Fruit fly (Drosophila melanogaster): ENCODE results near the gene ogre.

Gene ogre

dm6 chrX:6969364-6970137 is 21.6 kb downstream of the ogre start, which contains the start of gene CG4586 (continued):
- TF ChIP-seq CG1621 (tag; optimal IDR thresholded peaks at IDR 0.05) (peak; percentile 99), CG15336 (GFP tag; IDR thresholded peaks at IDR 0.05) (peak; percentile 100), acj6 (GFP tag; optimal IDR thresholded peaks at IDR 0.05) (peak; percentile 96), net (GFP tag; optimal IDR thresholded peaks at IDR 0.05) (peak; percentile 99), CG6163 (GFP tag; IDR thresholded peaks at IDR 0.05) (peak; percentile 99), CG6792 (GFP tag; optimal IDR thresholded peaks at IDR 0.05) (peak; percentile 97), CG10669 (GFP tag; optimal IDR thresholded peaks at IDR 0.05) (peak; percentile 99), lz (GFP tag; optimal IDR thresholded peaks at IDR 0.05) (peak; percentile 97), CG8632 (GFP tag; optimal IDR thresholded peaks at IDR 0.05) (peak; percentile 97), salr (GFP tag; optimal IDR thresholded peaks at IDR 0.05) (peak; percentile 94 to 97), svp (GFP tag) (peak; percentile 100), Eip93F (GFP tag; optimal IDR thresholded peaks at IDR 0.05) (peak; percentile 96), Ets21C (GFP tag; optimal IDR thresholded peaks at IDR 0.05) (peak; percentile 94), Hr38 (GFP tag; optimal IDR thresholded peaks at IDR 0.05) (peak; percentile 77), Gug (GFP tag; IDR thresholded peaks at IDR 0.05) (peak; percentile 97), Eip78C (GFP tag) (peak; percentile 99), Sox102F (GFP tag; optimal IDR thresholded peaks at IDR 0.05) (peak; percentile 99), Ets96B (tag; optimal IDR thresholded peaks at IDR 0.05) (peak; percentile 98), Sox14 (GFP tag; optimal IDR thresholded peaks at IDR 0.05) (peak; percentile 98), Met (GFP tag; optimal IDR thresholded peaks at IDR 0.05) (peak; percentile 99), vri (GFP tag; optimal IDR thresholded peaks at IDR 0.05) (peak; percentile 98), CG3919 (GFP tag; optimal IDR thresholded peaks at IDR 0.05) (peak; percentile 99)

- TF ChIP-seq eg (GFP tag; IDR thresholded peaks at IDR 0.05) (0 out of 3 replicates have a peak, but pooled peaks have one; percentile 6), CG7368 (GFP tag; optimal IDR thresholded peaks at IDR 0.05) (no peak), Hr4 (GFP tag; optimal IDR thresholded peaks at IDR 0.05) (no peak), CG15336 (GFP tag; IDR thresholded peaks at IDR 0.05) (peak; percentile 8; the same call in 1 of the 2 replicates), Met (GFP tag; optimal IDR thresholded peaks at IDR 0.05) (no peak), Eip78C (GFP tag) (peak; percentile 1), Hr38 (GFP tag; optimal IDR thresholded peaks at IDR 0.05) (no peak), fkh (GFP tag; optimal IDR thresholded peaks at IDR 0.05) (no peak)
Observed at dm6 chrX:6968564-6968963, 22.6 kb downstream of the ogre start, which contains the start of gene Setd3. Gene Setd3, minus strand, starts transcription at chrX:6968750.

dm6 chrX:6937417-6937816 is 53.7 kb downstream of the ogre start:
- TF ChIP-seq fkh (GFP tag; optimal IDR thresholded peaks at IDR 0.05) (peak; percentile 36), net (GFP tag; optimal IDR thresholded peaks at IDR 0.05) (no peak)

- TF ChIP-seq topi (GFP tag; optimal IDR thresholded peaks at IDR 0.05) (no peak), CG8632 (GFP tag; optimal IDR thresholded peaks at IDR 0.05) (no peak), CG32006 (GFP tag; optimal IDR thresholded peaks at IDR 0.05) (peak; percentile 6), esn (GFP tag; optimal IDR thresholded peaks at IDR 0.05) (no peak)
Observed at dm6 chrX:6936884-6937283, 54.2 kb downstream of the ogre start.

- TF ChIP-seq CG9139 (GFP tag; optimal IDR thresholded peaks at IDR 0.05): no peak
- TF ChIP-seq CG32006 (GFP tag; optimal IDR thresholded peaks at IDR 0.05): no peak
- no peak for TF ChIP-seq CG6808 (GFP tag; optimal IDR thresholded peaks at IDR 0.05)
- TF ChIP-seq CG16779 (tag; optimal IDR thresholded peaks at IDR 0.05): no peak
- no peak for TF ChIP-seq Smox (GFP tag; optimal IDR thresholded peaks at IDR 0.05)
- no peak for TF ChIP-seq Hr39 (GFP tag; optimal IDR thresholded peaks at IDR 0.05)
- TF ChIP-seq CG3919 (GFP tag; optimal IDR thresholded peaks at IDR 0.05): no peak
- TF ChIP-seq CG15336 (GFP tag; IDR thresholded peaks at IDR 0.05): no peak
- no peak for TF ChIP-seq pdm3 (GFP tag; optimal IDR thresholded peaks at IDR 0.05)
- no peak for TF ChIP-seq CG31627 (GFP tag; optimal IDR thresholded peaks at IDR 0.05)
- TF ChIP-seq Met (GFP tag; optimal IDR thresholded peaks at IDR 0.05): no peak
- no peak for TF ChIP-seq CG8319 (GFP tag; optimal IDR thresholded peaks at IDR 0.05)
- TF ChIP-seq Ets96B (tag; optimal IDR thresholded peaks at IDR 0.05): no peak
- TF ChIP-seq fd59A (GFP tag; optimal IDR thresholded peaks at IDR 0.05): no peak
- TF ChIP-seq Eip78C (GFP tag): no peak
- no peak for TF ChIP-seq esn (GFP tag; optimal IDR thresholded peaks at IDR 0.05)
- TF ChIP-seq net (GFP tag; optimal IDR thresholded peaks at IDR 0.05): no peak
- TF ChIP-seq CG8632 (GFP tag; optimal IDR thresholded peaks at IDR 0.05): no peak
- no peak for TF ChIP-seq CG3032 (tag; optimal IDR thresholded peaks at IDR 0.05)
Observed at dm6 chrX:6933749-6934148, 57.4 kb downstream of the ogre start.
